Worm (Caenorhabditis elegans) whole organism, mixed stage, embryonic: ENCODE data around the gene F10C1.23.

Source experiments
- M03D4.4 ChIP-seq: sonication (generic microtip); optimal IDR thresholded peaks from 2 replicates; lab custom pipeline; 2017; ENCODE audit warnings: mild to moderate bottlenecking, missing genetic modification characterization, missing compliant biosample characterization
- bed-3 ChIP-seq: fragments of 200-800 bp; sonication (Bioruptor generic); optimal IDR thresholded peaks from 3 replicates; lab custom pipeline; 2018; ENCODE audit warnings: mild to moderate bottlenecking, missing genetic modification characterization, moderate library complexity, missing compliant biosample characterization
- blmp-1 ChIP-seq: fragments of 150-350 bp; optimal IDR thresholded peaks from 2 replicates; lab custom pipeline; 2014; ENCODE audit warnings: missing biosample characterization, missing genetic modification characterization
- ceh-39 ChIP-seq: fragments of 150-350 bp; optimal IDR thresholded peaks from 2 replicates; lab custom pipeline; 2014; ENCODE audit warnings: missing biosample characterization, missing genetic modification characterization
- ceh-43 ChIP-seq: fragments of 200-800 bp; sonication (Bioruptor generic); optimal IDR thresholded peaks from 2 replicates; lab custom pipeline; 2018; ENCODE audit warnings: mild to moderate bottlenecking, missing genetic modification characterization, moderate library complexity, missing compliant biosample characterization
- ces-1 ChIP-seq: fragments of 150-350 bp; optimal IDR thresholded peaks from 2 replicates; lab custom pipeline; 2014; ENCODE audit warnings: missing biosample characterization, missing genetic modification reagents, missing genetic modification characterization
- cnd-1 ChIP-seq: fragments of 200-800 bp; sonication (Bioruptor generic); optimal IDR thresholded peaks from 2 replicates; lab custom pipeline; 2018; ENCODE audit warnings: mild to moderate bottlenecking, missing genetic modification characterization, missing compliant biosample characterization
- drap-1 ChIP-seq: fragments of 200-800 bp; sonication (Bioruptor generic); optimal IDR thresholded peaks from 3 replicates; lab custom pipeline; 2018; ENCODE audit warnings: mild to moderate bottlenecking, missing genetic modification characterization, missing compliant biosample characterization
- elt-1 ChIP-seq: sonication (generic microtip); optimal IDR thresholded peaks from 2 replicates; lab custom pipeline; 2017; ENCODE audit warnings: missing genetic modification characterization, mild to moderate bottlenecking, missing compliant biosample characterization, antibody characterized with exemption, moderate library complexity, borderline replicate concordance; ENCODE audit not compliant: insufficient read depth
- elt-3 ChIP-seq: fragments of 150-350 bp; optimal IDR thresholded peaks from 2 replicates; lab custom pipeline; 2014; ENCODE audit warnings: missing biosample characterization, missing genetic modification characterization
- flh-1 ChIP-seq: fragments of 200-800 bp; sonication (Bioruptor generic); optimal IDR thresholded peaks from 2 replicates; lab custom pipeline; 2018; ENCODE audit warnings: mild to moderate bottlenecking, missing genetic modification characterization, moderate library complexity, missing compliant biosample characterization
- ham-2 ChIP-seq: fragments of 200-800 bp; sonication (Bioruptor generic); optimal IDR thresholded peaks from 2 replicates; lab custom pipeline; 2018; ENCODE audit warnings: mild to moderate bottlenecking, missing genetic modification characterization, missing compliant biosample characterization
- lin-32 ChIP-seq: fragments of 200-800 bp; sonication (Bioruptor generic); optimal IDR thresholded peaks from 2 replicates; lab custom pipeline; 2018; ENCODE audit warnings: mild to moderate bottlenecking, missing genetic modification characterization, missing compliant biosample characterization
- lsy-2 ChIP-seq: fragments of 150-350 bp; optimal IDR thresholded peaks from 2 replicates; lab custom pipeline; 2014; ENCODE audit warnings: missing biosample characterization, missing genetic modification characterization
- mab-5 ChIP-seq: fragments of 150-350 bp; optimal IDR thresholded peaks from 2 replicates; lab custom pipeline; 2014; ENCODE audit warnings: missing biosample characterization, missing genetic modification characterization
- mep-1 ChIP-seq: fragments of 150-350 bp; optimal IDR thresholded peaks from 2 replicates; lab custom pipeline; 2017; ENCODE audit warnings: missing biosample characterization, missing genetic modification reagents, missing genetic modification characterization, inconsistent platforms
- nhr-12 ChIP-seq: fragments of 150-350 bp; optimal IDR thresholded peaks from 2 replicates; lab custom pipeline; 2014; ENCODE audit warnings: missing biosample characterization, missing genetic modification characterization
- nhr-2 ChIP-seq: fragments of 150-350 bp; optimal IDR thresholded peaks from 2 replicates; lab custom pipeline; 2014; ENCODE audit warnings: missing biosample characterization, missing genetic modification characterization
- nhr-237 ChIP-seq: fragments of 150-350 bp; optimal IDR thresholded peaks from 2 replicates; lab custom pipeline; 2014; ENCODE audit warnings: missing biosample characterization, missing genetic modification characterization
- nhr-28 ChIP-seq: fragments of 150-350 bp; optimal IDR thresholded peaks from 2 replicates; lab custom pipeline; 2014; ENCODE audit warnings: missing biosample characterization, missing genetic modification characterization
- nhr-76 ChIP-seq: sonication (generic microtip); optimal IDR thresholded peaks from 2 replicates; lab custom pipeline; 2017; ENCODE audit warnings: missing biosample characterization, missing genetic modification characterization
- pha-4 ChIP-seq: fragments of 150-350 bp; optimal IDR thresholded peaks from 2 replicates; lab custom pipeline; 2018; ENCODE audit warnings: missing biosample characterization, missing genetic modification reagents, missing genetic modification characterization
- sem-2 ChIP-seq: fragments of 200-800 bp; sonication (Bioruptor generic); optimal IDR thresholded peaks from 2 replicates; lab custom pipeline; 2018; ENCODE audit warnings: mild to moderate bottlenecking, missing genetic modification characterization, missing compliant biosample characterization
- snpc-4 ChIP-seq: fragments of 150-350 bp; optimal IDR thresholded peaks from 2 replicates; lab custom pipeline; 2014; ENCODE audit warnings: missing biosample characterization, missing genetic modification characterization
- unc-120 ChIP-seq: sonication (generic microtip); optimal IDR thresholded peaks from 2 replicates; lab custom pipeline; 2017; ENCODE audit warnings: missing genetic modification characterization, missing compliant biosample characterization; ENCODE audit not compliant: poor library complexity, severe bottlenecking
- unc-39 ChIP-seq: fragments of 150-350 bp; optimal IDR thresholded peaks from 2 replicates; lab custom pipeline; 2014; ENCODE audit warnings: missing biosample characterization, missing genetic modification characterization
- unc-62 ChIP-seq: fragments of 150-350 bp; optimal IDR thresholded peaks from 2 replicates; lab custom pipeline; 2014; ENCODE audit warnings: missing biosample characterization, missing genetic modification reagents, missing genetic modification characterization
- zip-8 ChIP-seq: fragments of 150-350 bp; optimal IDR thresholded peaks from 2 replicates; lab custom pipeline; 2014; ENCODE audit warnings: missing biosample characterization, missing genetic modification characterization
- ztf-11 ChIP-seq: fragments of 150-350 bp; optimal IDR thresholded peaks from 2 replicates; lab custom pipeline; 2014; ENCODE audit warnings: missing biosample characterization, missing genetic modification characterization

F10C1.23 gene

DNA sequence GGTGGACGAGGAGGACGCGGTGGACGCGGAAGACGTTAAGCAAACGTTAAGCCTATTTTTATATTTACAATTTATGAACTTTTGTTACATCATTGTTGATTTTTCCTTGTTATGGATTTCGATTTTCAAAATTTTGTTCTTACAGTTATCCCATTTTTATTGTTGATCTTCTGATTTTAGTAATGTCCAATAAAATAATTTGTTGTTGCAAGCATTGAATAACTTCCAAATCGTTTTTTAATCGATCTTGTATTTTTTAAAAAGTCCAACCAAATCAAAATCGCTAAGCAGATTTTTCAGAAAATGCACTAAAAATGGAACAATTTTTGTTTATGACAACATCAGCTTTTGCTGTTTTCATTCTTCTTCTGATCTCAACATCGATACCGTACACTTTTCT is 40.0 kb upstream of the F10C1.23 start, which contains the start of gene zipt-3:
zipt-3 (plus strand) TSS at position 301 of the 400 bp plus-strand sequence.
- TF ChIP-seq nhr-12 (tag; lab: Kevin White, UChicago) (no peak), ceh-43 (no peak), flh-1 (GFP tag; lab: Kevin White, UChicago) (no peak), snpc-4 (tag; lab: Kevin White, UChicago) (no peak)

DNA sequence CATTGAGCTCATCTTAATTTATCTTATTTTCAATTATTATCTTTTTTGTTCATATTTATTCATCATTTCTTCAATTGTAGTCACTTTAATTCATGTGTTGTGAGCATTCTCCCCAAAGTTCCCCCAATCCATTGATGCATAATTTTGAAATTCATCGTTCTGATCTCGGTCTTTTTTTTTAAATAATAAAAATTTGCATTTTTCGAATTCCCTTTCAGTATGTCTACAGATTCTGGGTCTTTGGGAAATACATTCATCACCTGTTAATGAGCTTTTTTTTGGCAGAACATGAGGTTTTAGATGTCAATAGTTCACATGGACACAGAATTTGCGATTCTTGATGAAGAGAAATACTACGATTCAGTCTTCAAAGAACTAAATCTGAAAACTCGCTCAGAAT is 38.0 kb upstream of the F10C1.23 start, which contains the start of gene damt-1:
damt-1 (plus strand) TSS at position 301 of the 400 bp plus-strand sequence.
- no peak for TF ChIP-seq blmp-1 (tag; lab: Kevin White, UChicago)
- TF ChIP-seq nhr-12 (tag; lab: Kevin White, UChicago): no peak
- no peak for TF ChIP-seq ces-1
- TF ChIP-seq M03D4.4 (tag; lab: Kevin White, UChicago): no peak
- no peak for TF ChIP-seq ceh-43
- no peak for TF ChIP-seq nhr-28
- TF ChIP-seq unc-39 (tag; lab: Kevin White, UChicago): no peak
- TF ChIP-seq sem-2 (GFP tag; lab: Kevin White, UChicago): no peak
- no peak for TF ChIP-seq mab-5
- TF ChIP-seq elt-1 (tag; lab: Kevin White, UChicago): no peak
- TF ChIP-seq drap-1 (GFP tag; lab: Kevin White, UChicago): no peak
- no peak for TF ChIP-seq ceh-39 (tag; lab: Kevin White, UChicago)
- no peak for TF ChIP-seq elt-3 (tag; lab: Kevin White, UChicago)
- TF ChIP-seq snpc-4 (tag; lab: Kevin White, UChicago): no peak

DNA sequence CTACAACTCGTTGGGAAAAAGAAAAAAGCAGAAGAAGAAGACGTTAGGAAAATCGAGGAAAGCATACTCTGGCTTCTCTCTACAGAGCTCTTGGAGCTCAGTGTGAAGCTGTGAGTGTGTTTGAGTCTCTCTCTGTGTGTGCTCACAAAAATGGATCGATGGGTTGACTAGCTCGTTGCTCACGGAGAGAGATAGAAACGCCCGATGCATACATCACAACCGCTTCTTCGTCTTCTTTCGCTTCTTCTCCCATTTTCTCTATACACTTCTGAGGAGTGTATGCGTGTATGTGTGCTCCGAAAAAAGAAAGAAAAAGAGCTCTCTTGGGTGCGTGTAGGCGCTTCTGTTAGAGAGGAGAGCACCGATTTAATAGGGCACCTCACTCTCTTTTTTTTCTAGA is 32.7 kb upstream of the F10C1.23 start:
- TF ChIP-seq ces-1 (peak; percentile 63), nhr-76 (tag; lab: Kevin White, UChicago) (no peak), mep-1 (tag; lab: Kevin White, UChicago) (peak; percentile 25)

DNA sequence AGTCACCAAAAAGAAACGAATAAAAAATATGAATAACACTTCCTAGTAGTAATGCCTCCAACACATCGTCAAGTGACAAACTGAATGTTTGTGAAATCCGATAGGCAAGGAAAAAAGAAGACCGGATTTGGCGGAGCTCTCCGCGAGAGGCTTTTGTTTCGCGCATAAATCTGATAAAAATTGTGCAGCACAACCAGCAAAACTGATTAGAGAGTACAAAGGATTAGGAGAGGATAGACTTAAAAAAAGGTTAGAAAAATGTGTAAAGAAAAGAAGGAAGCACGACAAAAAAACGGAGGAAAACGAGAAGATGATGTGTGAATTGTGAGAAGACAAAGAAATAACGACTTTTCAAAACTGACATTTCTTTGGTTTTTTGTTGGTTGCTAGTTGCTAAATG is 30.1 kb upstream of the F10C1.23 start, which contains the start of gene rab-3:
rab-3 (minus strand) TSS at position 147 of the 400 bp plus-strand sequence.
- TF ChIP-seq ces-1: peak; percentile 72
- no peak for TF ChIP-seq sem-2 (GFP tag; lab: Kevin White, UChicago)
- TF ChIP-seq, all 35 proteins: peak for 1

DNA sequence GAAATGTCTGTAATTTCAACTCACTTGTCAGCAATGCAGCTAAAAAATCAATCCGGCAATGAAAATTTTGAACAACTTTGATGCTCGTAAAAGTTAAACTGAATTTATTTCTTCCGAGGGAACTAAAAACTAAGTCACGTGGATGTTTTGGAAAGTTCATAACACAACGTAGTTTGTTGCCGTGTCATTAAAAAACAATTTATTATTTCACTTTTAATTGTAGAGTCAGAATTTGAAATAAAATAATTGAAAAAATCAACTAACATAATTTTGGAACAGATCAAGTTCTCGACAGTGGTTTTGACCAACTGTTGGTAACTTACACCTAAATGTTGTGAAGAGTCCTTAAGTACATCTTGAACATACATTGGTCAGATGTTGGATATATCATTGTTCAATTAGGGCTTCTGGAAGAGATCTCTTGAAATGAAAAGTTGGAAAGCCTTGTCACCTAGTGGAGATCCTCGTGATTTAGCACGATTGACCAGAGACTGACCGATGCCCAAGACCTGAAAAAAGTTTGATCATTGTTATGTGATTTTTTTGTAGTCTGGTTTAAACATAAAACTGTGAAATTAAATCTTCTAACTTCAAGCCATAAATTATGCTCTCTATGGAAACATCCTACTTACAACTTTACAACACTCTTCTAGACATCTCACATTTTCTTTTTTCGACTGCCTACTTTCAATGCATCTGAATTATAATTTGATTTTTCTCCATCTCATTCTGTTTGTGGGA is 27.3 kb upstream of the F10C1.23 start, which contains the start of the genes C18A3.7 and C18A3.11:
C18A3.7 (minus strand) TSS at position 101 of the 741 bp plus-strand sequence.
C18A3.11 (plus strand) TSS at position 691 of the 741 bp plus-strand sequence.
- no peak for TF ChIP-seq sem-2 (GFP tag; lab: Kevin White, UChicago)
- no peak for TF ChIP-seq lsy-2
- no peak for TF ChIP-seq lin-32 (GFP tag; lab: Kevin White, UChicago)
- TF ChIP-seq cnd-1: no peak
- TF ChIP-seq nhr-12 (tag; lab: Kevin White, UChicago): no peak
- no peak for TF ChIP-seq elt-3 (tag; lab: Kevin White, UChicago)
- no peak for TF ChIP-seq unc-62
- no peak for TF ChIP-seq nhr-237 (tag; lab: Kevin White, UChicago)
- no peak for TF ChIP-seq pha-4 (tag; lab: Kevin White, UChicago)
- TF ChIP-seq drap-1 (GFP tag; lab: Kevin White, UChicago): no peak
- TF ChIP-seq unc-120 (tag; lab: Kevin White, UChicago): no peak
- TF ChIP-seq zip-8 (tag; lab: Kevin White, UChicago): no peak
- TF ChIP-seq ceh-43: no peak
- TF ChIP-seq bed-3 (GFP tag; lab: Kevin White, UChicago): no peak
- no peak for TF ChIP-seq nhr-2

DNA sequence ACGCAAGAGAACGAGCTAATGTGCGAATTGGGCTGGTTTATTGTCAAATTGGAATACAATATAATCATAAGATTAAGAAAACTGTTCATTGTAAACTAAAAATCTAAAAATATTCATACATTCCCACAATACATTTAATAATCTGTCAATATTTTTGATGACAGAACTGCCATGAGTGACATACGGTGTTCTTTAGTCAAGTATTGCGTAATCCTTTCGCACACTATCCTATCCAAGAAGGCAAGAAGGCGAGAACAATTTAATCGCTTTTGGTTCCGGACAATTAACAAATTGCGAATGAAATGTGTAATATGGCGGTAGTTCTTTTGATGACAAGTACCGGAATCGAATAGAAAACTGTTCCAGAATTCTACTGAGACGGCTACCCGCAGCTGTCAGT is 23.0 kb upstream of the F10C1.23 start:
- TF ChIP-seq unc-39 (tag; lab: Kevin White, UChicago): no peak
- no peak for TF ChIP-seq bed-3 (GFP tag; lab: Kevin White, UChicago)
- TF ChIP-seq ztf-11 (tag; lab: Kevin White, UChicago): no peak
- TF ChIP-seq nhr-12 (tag; lab: Kevin White, UChicago): no peak
- TF ChIP-seq M03D4.4 (tag; lab: Kevin White, UChicago): no peak
- no peak for TF ChIP-seq unc-120 (tag; lab: Kevin White, UChicago)
- TF ChIP-seq zip-8 (tag; lab: Kevin White, UChicago): peak; percentile 92
- no peak for TF ChIP-seq lin-32 (GFP tag; lab: Kevin White, UChicago)
- peak; percentile 52 for TF ChIP-seq nhr-2
- no peak for TF ChIP-seq ham-2 (GFP tag; lab: Kevin White, UChicago)
- TF ChIP-seq unc-62: peak; percentile 69
